Worm (Caenorhabditis elegans) whole organism, late embryonic: ENCODE measurements around the gene ubc-24.
A peak's percentile ranks its signal among the peaks of the same experiment; 100 is the strongest.

Experiments used
- C38D4.7 ChIP-seq: fragments of 200-800 bp; sonication (Bioruptor generic); optimal IDR thresholded peaks from 2 replicates; lab custom pipeline; 2018; ENCODE audit warnings: mild to moderate bottlenecking, missing genetic modification characterization, moderate library complexity, missing compliant biosample characterization
- K02D7.2 ChIP-seq: sonication (generic microtip); optimal IDR thresholded peaks from 2 replicates; lab custom pipeline; 2017; ENCODE audit warnings: mild to moderate bottlenecking, missing genetic modification characterization, missing compliant biosample characterization
- K09A11.1 ChIP-seq: sonication (generic microtip); optimal IDR thresholded peaks from 2 replicates; lab custom pipeline; 2017; ENCODE audit warnings: antibody characterized with exemption, mild to moderate bottlenecking, missing genetic modification characterization, missing compliant biosample characterization; ENCODE audit not compliant: insufficient read depth
- T23F11.4 ChIP-seq: fragments of 200-800 bp; sonication (Bioruptor generic); optimal IDR thresholded peaks from 2 replicates; lab custom pipeline; 2018; ENCODE audit warnings: mild to moderate bottlenecking, missing genetic modification characterization, missing compliant biosample characterization
- ahr-1 ChIP-seq: sonication (generic microtip); optimal IDR thresholded peaks from 2 replicates; lab custom pipeline; 2016; ENCODE audit warnings: missing genetic modification characterization, missing compliant biosample characterization
- ceh-14 ChIP-seq: sonication (generic microtip); optimal IDR thresholded peaks from 2 replicates; lab custom pipeline; 2016; ENCODE audit warnings: missing genotype, missing genetic modification characterization, missing compliant biosample characterization
- ceh-19 ChIP-seq: fragments of 200-800 bp; sonication (Bioruptor generic); optimal IDR thresholded peaks from 2 replicates; lab custom pipeline; 2018; ENCODE audit warnings: mild to moderate bottlenecking, missing genetic modification characterization, missing compliant biosample characterization
- ceh-2 ChIP-seq: sonication (generic microtip); optimal IDR thresholded peaks from 2 replicates; lab custom pipeline; 2016; ENCODE audit warnings: missing genotype, missing genetic modification characterization, missing compliant biosample characterization
- ceh-22 ChIP-seq: sonication (generic microtip); optimal IDR thresholded peaks from 2 replicates; lab custom pipeline; 2017; ENCODE audit warnings: missing biosample characterization, missing genetic modification characterization
- ceh-30 ChIP-seq: fragments of 150-350 bp; optimal IDR thresholded peaks from 2 replicates; lab custom pipeline; 2014; ENCODE audit warnings: missing biosample characterization, missing genetic modification characterization
- ceh-48 ChIP-seq: sonication (generic microtip); optimal IDR thresholded peaks from 2 replicates; lab custom pipeline; 2016; ENCODE audit warnings: missing genetic modification characterization, inconsistent platforms, missing compliant biosample characterization
- ceh-6 ChIP-seq: fragments of 200-800 bp; sonication (Bioruptor generic); optimal IDR thresholded peaks from 2 replicates; lab custom pipeline; 2018; ENCODE audit warnings: mild to moderate bottlenecking, missing genetic modification characterization, missing compliant biosample characterization
- che-1 ChIP-seq: sonication (generic microtip); optimal IDR thresholded peaks from 2 replicates; lab custom pipeline; 2016; ENCODE audit warnings: mild to moderate bottlenecking, missing genetic modification characterization, missing compliant biosample characterization
- dmd-4 ChIP-seq: sonication (generic microtip); optimal IDR thresholded peaks from 2 replicates; lab custom pipeline; 2016; ENCODE audit warnings: borderline replicate concordance, missing genetic modification characterization, missing compliant biosample characterization
- elt-2 ChIP-seq: sonication (generic microtip); optimal IDR thresholded peaks from 2 replicates; lab custom pipeline; 2016; ENCODE audit warnings: missing genetic modification reagents, missing genetic modification characterization, missing compliant biosample characterization
- elt-4 ChIP-seq: sonication (generic microtip); optimal IDR thresholded peaks from 2 replicates; lab custom pipeline; 2016; ENCODE audit warnings: missing genetic modification characterization, missing compliant biosample characterization
- ets-4 ChIP-seq: sonication (generic microtip); optimal IDR thresholded peaks from 2 replicates; lab custom pipeline; 2016; ENCODE audit warnings: missing genetic modification characterization, missing compliant biosample characterization
- eyg-1 ChIP-seq: sonication (generic microtip); optimal IDR thresholded peaks from 2 replicates; lab custom pipeline; 2016; ENCODE audit warnings: missing genotype, missing genetic modification characterization, missing compliant biosample characterization
- fkh-10 ChIP-seq: fragments of 150-350 bp; optimal IDR thresholded peaks from 2 replicates; lab custom pipeline; 2014; ENCODE audit warnings: missing biosample characterization, missing genetic modification reagents, missing genetic modification characterization
- fkh-6 ChIP-seq: sonication (generic microtip); optimal IDR thresholded peaks from 2 replicates; lab custom pipeline; 2016; ENCODE audit warnings: missing genetic modification characterization, missing compliant biosample characterization
- hlh-30 ChIP-seq: sonication (generic microtip); optimal IDR thresholded peaks from 2 replicates; lab custom pipeline; 2017; ENCODE audit warnings: antibody characterized with exemption, missing genetic modification characterization, missing compliant biosample characterization; ENCODE audit not compliant: insufficient read depth
- hlh-8 ChIP-seq: sonication (generic microtip); optimal IDR thresholded peaks from 2 replicates; lab custom pipeline; 2016; ENCODE audit warnings: missing genotype, missing genetic modification characterization, missing compliant biosample characterization
- lim-6 ChIP-seq: sonication (generic microtip); optimal IDR thresholded peaks from 2 replicates; lab custom pipeline; 2016; ENCODE audit warnings: missing genetic modification characterization, missing compliant biosample characterization
- lin-11 ChIP-seq: fragments of 200-800 bp; sonication (Bioruptor generic); optimal IDR thresholded peaks from 2 replicates; lab custom pipeline; 2018; ENCODE audit warnings: mild to moderate bottlenecking, missing genetic modification characterization, missing compliant biosample characterization
- madf-2 ChIP-seq: sonication (generic microtip); optimal IDR thresholded peaks from 2 replicates; lab custom pipeline; 2017; ENCODE audit warnings: missing genetic modification characterization, missing compliant biosample characterization
- mec-3 ChIP-seq: sonication (generic microtip); optimal IDR thresholded peaks from 2 replicates; lab custom pipeline; 2016; ENCODE audit warnings: borderline replicate concordance, missing genetic modification characterization, missing compliant biosample characterization
- nfya-1 ChIP-seq: sonication (generic microtip); optimal IDR thresholded peaks from 2 replicates; lab custom pipeline; 2017; ENCODE audit warnings: missing genetic modification characterization, mild to moderate bottlenecking, missing compliant biosample characterization, antibody characterized with exemption, moderate library complexity
- nhr-11 ChIP-seq: fragments of 150-350 bp; optimal IDR thresholded peaks from 2 replicates; lab custom pipeline; 2014; ENCODE audit warnings: missing biosample characterization, missing genetic modification characterization
- nhr-232 ChIP-seq: sonication (generic microtip); optimal IDR thresholded peaks from 2 replicates; lab custom pipeline; 2016; ENCODE audit warnings: missing genetic modification characterization, missing compliant biosample characterization
- pag-3 ChIP-seq: sonication (generic microtip); optimal IDR thresholded peaks from 2 replicates; lab custom pipeline; 2016; ENCODE audit warnings: missing compliant biosample characterization, missing genetic modification characterization, borderline replicate concordance
- pat-9 ChIP-seq: fragments of 200-800 bp; sonication (Bioruptor generic); optimal IDR thresholded peaks from 2 replicates; lab custom pipeline; 2018; ENCODE audit warnings: mild to moderate bottlenecking, missing genetic modification characterization, moderate library complexity, missing compliant biosample characterization
- pha-2 ChIP-seq: sonication (generic microtip); optimal IDR thresholded peaks from 2 replicates; lab custom pipeline; 2017; ENCODE audit warnings: mild to moderate bottlenecking, missing genetic modification characterization, missing compliant biosample characterization
- pha-4 ChIP-seq: fragments of 150-350 bp; optimal IDR thresholded peaks from 2 replicates; lab custom pipeline; 2018; ENCODE audit warnings: missing biosample characterization, missing genetic modification reagents, missing genetic modification characterization
- pqm-1 ChIP-seq: sonication (generic microtip); optimal IDR thresholded peaks from 2 replicates; lab custom pipeline; 2016; ENCODE audit warnings: missing genetic modification characterization, missing compliant biosample characterization
- ref-2 ChIP-seq: sonication (generic microtip); optimal IDR thresholded peaks from 2 replicates; lab custom pipeline; 2016; ENCODE audit warnings: missing genetic modification characterization, missing compliant biosample characterization
- sdc-2 ChIP-seq: sonication (generic microtip); optimal IDR thresholded peaks from 2 replicates; lab custom pipeline; 2016; ENCODE audit warnings: missing genotype, missing genetic modification characterization, missing compliant biosample characterization
- sox-4 ChIP-seq: sonication (generic microtip); optimal IDR thresholded peaks from 2 replicates; lab custom pipeline; 2017; ENCODE audit warnings: mild to moderate bottlenecking, missing genetic modification characterization, inconsistent platforms, missing compliant biosample characterization
- tbx-7 ChIP-seq: sonication (generic microtip); optimal IDR thresholded peaks from 2 replicates; lab custom pipeline; 2016; ENCODE audit warnings: missing genotype, missing genetic modification characterization, missing compliant biosample characterization
- ttx-3 ChIP-seq: sonication (generic microtip); optimal IDR thresholded peaks from 2 replicates; lab custom pipeline; 2016; ENCODE audit warnings: missing genetic modification reagents, missing genetic modification characterization, missing compliant biosample characterization
- unc-3 ChIP-seq, 2 experiments: fragments of 200-800 bp in 1 of 2; sonication (Bioruptor generic) in 1 of 2; sonication (generic microtip) in 1 of 2; conservative IDR thresholded peaks in 1 of 2; optimal IDR thresholded peaks in 1 of 2; 2 replicates each; pipeline versions ENCODE4 v1.3.6 to Lab custom; 2016 to 2022; ENCODE audit warnings: missing compliant biosample characterization in 2 of 2, missing genetic modification characterization in 2 of 2, missing genetic modification reagents in 1 of 2
- unc-42 ChIP-seq: sonication (generic microtip); optimal IDR thresholded peaks from 2 replicates; lab custom pipeline; 2016; ENCODE audit warnings: missing genotype, missing genetic modification characterization, missing compliant biosample characterization
- unc-55 ChIP-seq: sonication (generic microtip); optimal IDR thresholded peaks from 2 replicates; lab custom pipeline; 2017; ENCODE audit warnings: missing biosample characterization, missing genetic modification reagents, missing genetic modification characterization
- unc-86 ChIP-seq: sonication (generic microtip); optimal IDR thresholded peaks from 2 replicates; lab custom pipeline; 2016; ENCODE audit warnings: missing genetic modification characterization, missing compliant biosample characterization
- zip-5 ChIP-seq: sonication (generic microtip); optimal IDR thresholded peaks from 2 replicates; lab custom pipeline; 2016; ENCODE audit warnings: missing genetic modification characterization, missing compliant biosample characterization
- ztf-16 ChIP-seq: sonication (generic microtip); optimal IDR thresholded peaks from 2 replicates; lab custom pipeline; 2017; ENCODE audit warnings: missing genetic modification characterization, missing compliant biosample characterization

The ubc-24 gene

ce11 chrII:8382880-8383279 lies 22.5 kb upstream of the ubc-24 start:
- peak; percentile 91 for TF ChIP-seq elt-2 (tag; lab: Kevin White, UChicago)
- TF ChIP-seq mec-3 (tag; lab: Kevin White, UChicago): no peak
- no peak for TF ChIP-seq C38D4.7 (GFP tag; lab: Kevin White, UChicago)
- TF ChIP-seq lim-6: no peak
- TF ChIP-seq eyg-1 (tag; lab: Kevin White, UChicago): no peak
- no peak for TF ChIP-seq lin-11 (tag; lab: Kevin White, UChicago)
- TF ChIP-seq fkh-10 (GFP tag; lab: Kevin White, UChicago): no peak
- no peak for TF ChIP-seq nhr-232 (tag; lab: Kevin White, UChicago)
- TF ChIP-seq pha-4 (tag; lab: Kevin White, UChicago): no peak
- no peak for TF ChIP-seq tbx-7 (tag; lab: Kevin White, UChicago)
- TF ChIP-seq ceh-19: no peak
- no peak for TF ChIP-seq zip-5 (tag; lab: Kevin White, UChicago)
- TF ChIP-seq pha-2: no peak
- peak; percentile 72 for TF ChIP-seq pqm-1 (tag; lab: Kevin White, UChicago)
- no peak for TF ChIP-seq fkh-6
- no peak for TF ChIP-seq ref-2 (tag; lab: Kevin White, UChicago)

- no peak for TF ChIP-seq T23F11.4 (GFP tag; lab: Kevin White, UChicago)
- no peak for TF ChIP-seq ttx-3 (tag; lab: Kevin White, UChicago)
- no peak for TF ChIP-seq ref-2 (tag; lab: Kevin White, UChicago)
- TF ChIP-seq ztf-16: no peak
- no peak for TF ChIP-seq pqm-1 (tag; lab: Kevin White, UChicago)
- TF ChIP-seq pag-3 (tag; lab: Kevin White, UChicago): no peak
- no peak for TF ChIP-seq pha-4 (tag; lab: Kevin White, UChicago)
- TF ChIP-seq ceh-2 (tag; lab: Kevin White, UChicago): no peak
- no peak for TF ChIP-seq ceh-14 (tag; lab: Kevin White, UChicago)
- no peak for TF ChIP-seq ets-4
- TF ChIP-seq unc-55 (GFP tag; lab: Kevin White, UChicago): no peak
- TF ChIP-seq nhr-11 (tag; lab: Kevin White, UChicago): no peak
- no peak for TF ChIP-seq sdc-2 (tag; lab: Kevin White, UChicago)
- no peak for TF ChIP-seq fkh-10 (GFP tag; lab: Kevin White, UChicago)
Measured at ce11 chrII:8384344-8384743, 21.1 kb upstream of the ubc-24 start.

ce11 chrII:8385561-8385960 lies 19.8 kb upstream of the ubc-24 start:
- no peak for TF ChIP-seq pha-2
- TF ChIP-seq ceh-19: no peak
- TF ChIP-seq ceh-30 (tag; lab: Kevin White, UChicago): no peak
- no peak for TF ChIP-seq nfya-1 (tag; lab: Kevin White, UChicago)
- TF ChIP-seq unc-42 (tag; lab: Kevin White, UChicago): no peak
- TF ChIP-seq pag-3 (tag; lab: Kevin White, UChicago): no peak
- TF ChIP-seq T23F11.4 (GFP tag; lab: Kevin White, UChicago): no peak
- TF ChIP-seq lin-11 (tag; lab: Kevin White, UChicago): no peak
- TF ChIP-seq K09A11.1 (tag; lab: Kevin White, UChicago): no peak
- no peak for TF ChIP-seq hlh-8 (tag; lab: Kevin White, UChicago)
- TF ChIP-seq hlh-30: no peak
- no peak for TF ChIP-seq madf-2
- TF ChIP-seq fkh-6: no peak

ce11 chrII:8386897-8387296 lies 18.5 kb upstream of the ubc-24 start:
- TF ChIP-seq ahr-1 (tag; lab: Kevin White, UChicago) (no peak), K02D7.2 (no peak), pqm-1 (tag; lab: Kevin White, UChicago) (no peak), ceh-48 (tag; lab: Kevin White, UChicago) (no peak), ceh-22 (no peak), sox-4 (no peak), che-1 (tag; lab: Kevin White, UChicago) (no peak), unc-3 (GFP tag; conservative IDR thresholded peaks at IDR 0.05; lab: Robert Waterston, UW) (no peak), unc-3 (tag; optimal IDR thresholded peaks at IDR 0.05; lab: Kevin White, UChicago) (no peak), hlh-30 (no peak), lin-11 (tag; lab: Kevin White, UChicago) (no peak), unc-86 (tag; lab: Kevin White, UChicago) (no peak), ceh-6 (GFP tag; lab: Kevin White, UChicago) (no peak), pat-9 (tag; lab: Kevin White, UChicago) (no peak), elt-4 (no peak), dmd-4 (tag; lab: Kevin White, UChicago) (no peak), unc-55 (GFP tag; lab: Kevin White, UChicago) (no peak)
- TF ChIP-seq, all 69 proteins: peak for 0
